Worm (Caenorhabditis elegans): ENCODE measurements around the gene acs-7.

- TF ChIP-seq nhr-11 (tag; optimal IDR thresholded peaks at IDR 0.05) (no peak), pha-4 (tag; optimal IDR thresholded peaks at IDR 0.05) (no peak), unc-62 (GFP tag; optimal IDR thresholded peaks at IDR 0.05) (no peak), nhr-76 (tag; optimal IDR thresholded peaks at IDR 0.05) (no peak), snpc-4 (tag; optimal IDR thresholded peaks at IDR 0.05) (no peak), ZK546.5 (tag; optimal IDR thresholded peaks at IDR 0.05) (no peak), fkh-2 (tag; optimal IDR thresholded peaks at IDR 0.05) (no peak), skn-1 (tag; optimal IDR thresholded peaks at IDR 0.05) (no peak), nfya-1 (tag; optimal IDR thresholded peaks at IDR 0.05; ENCODE audit: insufficient read depth) (no peak)
These were observed 18.9 kb upstream of the acs-7 start, which contains the start of gene C01G6.4 for ce11 chrII:9272942-9273341.
